Worm (Caenorhabditis elegans) whole organism, late embryonic: ENCODE measurements around the gene daf-31.

Source experiments
- ama-1 ChIP-seq: fragments of 150-350 bp; optimal IDR thresholded peaks from 2 replicates; lab custom pipeline; 2014
- dmd-4 ChIP-seq: sonication (generic microtip); optimal IDR thresholded peaks from 2 replicates; lab custom pipeline; 2016; ENCODE audit warnings: borderline replicate concordance, missing genetic modification characterization, missing compliant biosample characterization
- nhr-232 ChIP-seq: sonication (generic microtip); optimal IDR thresholded peaks from 2 replicates; lab custom pipeline; 2016; ENCODE audit warnings: missing genetic modification characterization, missing compliant biosample characterization

DNA sequence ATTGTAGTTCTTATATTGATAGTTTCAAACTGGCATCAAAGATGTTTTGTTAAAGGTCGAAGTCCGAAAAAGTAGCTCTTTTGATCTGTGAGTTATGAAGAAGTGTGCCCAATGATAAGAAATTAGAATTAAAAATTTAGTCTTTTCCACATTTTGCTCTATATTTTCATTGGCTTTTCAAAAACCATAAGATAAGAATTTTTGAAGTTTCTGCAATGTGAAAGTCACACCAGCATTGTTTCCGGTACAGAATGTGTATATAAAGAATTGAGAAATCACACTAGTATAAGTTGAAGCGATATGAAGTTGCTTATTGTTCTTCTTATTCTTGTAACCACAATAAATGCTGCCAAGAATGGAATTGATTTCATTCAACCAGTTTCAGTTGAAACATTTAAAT, 42.5 kb downstream of the daf-31 start, which contains the start of gene lys-10:
- TF ChIP-seq ama-1 (lab: Kevin White, UChicago), result no peak
- no peak for TF ChIP-seq dmd-4 (tag; lab: Kevin White, UChicago)
- TF ChIP-seq nhr-232 (tag; lab: Kevin White, UChicago), result no peak
